Worm (Caenorhabditis elegans) whole organism, L3 larva: ENCODE results near the gene lipl-1.
A peak's percentile ranks its signal among the peaks of the same experiment; 100 is the strongest.

Experiments used
- R02D3.7 ChIP-seq: fragments of 150-350 bp; optimal IDR thresholded peaks from 2 replicates; lab custom pipeline; 2014; ENCODE audit warnings: missing biosample characterization, missing genetic modification characterization
- ZK546.5 ChIP-seq: sonication (generic microtip); optimal IDR thresholded peaks from 2 replicates; lab custom pipeline; 2017; ENCODE audit warnings: missing biosample characterization, missing genetic modification characterization
- aly-2 ChIP-seq: fragments of 150-350 bp; optimal IDR thresholded peaks from 2 replicates; lab custom pipeline; 2014; ENCODE audit warnings: missing biosample characterization, missing genetic modification characterization
- ama-1 ChIP-seq: fragments of 150-350 bp; optimal IDR thresholded peaks from 2 replicates; lab custom pipeline; 2018
- ceh-16 ChIP-seq: sonication (generic microtip); optimal IDR thresholded peaks from 2 replicates; lab custom pipeline; 2017; ENCODE audit warnings: missing biosample characterization, missing genetic modification characterization
- ceh-82 ChIP-seq: fragments of 150-350 bp; optimal IDR thresholded peaks from 2 replicates; lab custom pipeline; 2014; ENCODE audit warnings: missing biosample characterization, missing genetic modification characterization
- daf-12 ChIP-seq: fragments of 150-350 bp; optimal IDR thresholded peaks from 2 replicates; lab custom pipeline; 2014; ENCODE audit warnings: missing biosample characterization, missing genetic modification reagents, missing genetic modification characterization
- egl-27 ChIP-seq: sonication (generic microtip); optimal IDR thresholded peaks from 4 replicates; lab custom pipeline; 2017; ENCODE audit warnings: missing biosample characterization, missing genetic modification reagents, missing genetic modification characterization
- egl-5 ChIP-seq: fragments of 150-350 bp; optimal IDR thresholded peaks from 2 replicates; lab custom pipeline; 2017; ENCODE audit warnings: missing biosample characterization, missing genetic modification reagents, missing genetic modification characterization, inconsistent platforms
- elt-2 ChIP-seq: sonication (generic microtip); optimal IDR thresholded peaks from 2 replicates; lab custom pipeline; 2016; ENCODE audit warnings: missing genetic modification reagents, mild to moderate bottlenecking, missing genetic modification characterization, missing compliant biosample characterization
- eor-1 ChIP-seq, 2 experiments: fragments of 150-350 bp; optimal IDR thresholded peaks; 2 replicates each; lab custom pipeline; 2014 to 2018; ENCODE audit warnings: missing biosample characterization in 2 of 2, missing genetic modification characterization in 2 of 2
- fkh-2 ChIP-seq: fragments of 150-350 bp; optimal IDR thresholded peaks from 2 replicates; lab custom pipeline; 2014; ENCODE audit warnings: missing biosample characterization, missing genetic modification reagents, missing genetic modification characterization
- fos-1 ChIP-seq: fragments of 150-350 bp; optimal IDR thresholded peaks from 2 replicates; lab custom pipeline; 2014; ENCODE audit warnings: missing biosample characterization, missing genetic modification characterization
- hmg-11 ChIP-seq: sonication (generic microtip); optimal IDR thresholded peaks from 2 replicates; lab custom pipeline; 2016; ENCODE audit warnings: missing genetic modification characterization, missing compliant biosample characterization
- lin-15B ChIP-seq: fragments of 150-350 bp; optimal IDR thresholded peaks from 2 replicates; lab custom pipeline; 2014; ENCODE audit warnings: missing biosample characterization, missing genetic modification characterization
- lin-39 ChIP-seq: fragments of 150-350 bp; optimal IDR thresholded peaks from 2 replicates; lab custom pipeline; 2018; ENCODE audit warnings: missing biosample characterization, missing genetic modification reagents, missing genetic modification characterization
- lsy-12 ChIP-seq: sonication (generic microtip); optimal IDR thresholded peaks from 2 replicates; lab custom pipeline; 2016; ENCODE audit warnings: mild to moderate bottlenecking, missing genetic modification characterization, missing compliant biosample characterization
- mdl-1 ChIP-seq: fragments of 150-350 bp; optimal IDR thresholded peaks from 2 replicates; lab custom pipeline; 2014; ENCODE audit warnings: missing biosample characterization, missing genetic modification characterization
- mml-1 ChIP-seq: fragments of 150-350 bp; sonication (generic microtip); optimal IDR thresholded peaks from 3 replicates; lab custom pipeline; 2014; ENCODE audit warnings: missing biosample characterization, missing genetic modification characterization
- nfya-1 ChIP-seq: sonication (generic microtip); optimal IDR thresholded peaks from 2 replicates; lab custom pipeline; 2017; ENCODE audit warnings: missing genetic modification characterization, mild to moderate bottlenecking, missing compliant biosample characterization, antibody characterized with exemption, moderate library complexity; ENCODE audit not compliant: insufficient read depth
- nhr-23 ChIP-seq: fragments of 150-350 bp; optimal IDR thresholded peaks from 2 replicates; lab custom pipeline; 2014; ENCODE audit warnings: missing biosample characterization, missing genetic modification reagents, missing genetic modification characterization
- nhr-237 ChIP-seq: fragments of 150-350 bp; optimal IDR thresholded peaks from 2 replicates; lab custom pipeline; 2014; ENCODE audit warnings: missing biosample characterization, missing genetic modification characterization
- nhr-25 ChIP-seq: sonication (generic microtip); optimal IDR thresholded peaks from 2 replicates; lab custom pipeline; 2017; ENCODE audit warnings: missing biosample characterization, missing genetic modification characterization
- nhr-28 ChIP-seq: fragments of 150-350 bp; optimal IDR thresholded peaks from 2 replicates; lab custom pipeline; 2014; ENCODE audit warnings: missing biosample characterization, missing genetic modification characterization
- nhr-67 ChIP-seq: fragments of 150-350 bp; optimal IDR thresholded peaks from 2 replicates; lab custom pipeline; 2014; ENCODE audit warnings: missing biosample characterization, missing genetic modification characterization
- pha-4 ChIP-seq: fragments of 150-350 bp; optimal IDR thresholded peaks from 2 replicates; lab custom pipeline; 2014; ENCODE audit warnings: missing biosample characterization, missing genetic modification reagents, missing genetic modification characterization
- sea-2 ChIP-seq: fragments of 150-350 bp; sonication (generic microtip); optimal IDR thresholded peaks from 4 replicates; lab custom pipeline; 2014; ENCODE audit warnings: missing biosample characterization, missing genetic modification reagents, missing genetic modification characterization
- skn-1 ChIP-seq: fragments of 150-350 bp; optimal IDR thresholded peaks from 2 replicates; lab custom pipeline; 2014; ENCODE audit warnings: missing biosample characterization, missing genetic modification characterization
- snpc-4 ChIP-seq: fragments of 150-350 bp; optimal IDR thresholded peaks from 2 replicates; lab custom pipeline; 2014; ENCODE audit warnings: missing biosample characterization, missing genetic modification characterization
- tbx-2 ChIP-seq: sonication (generic microtip); optimal IDR thresholded peaks from 2 replicates; lab custom pipeline; 2016; ENCODE audit warnings: mild to moderate bottlenecking, missing genetic modification characterization, missing compliant biosample characterization
- unc-62 ChIP-seq: fragments of 150-350 bp; sonication (generic microtip); optimal IDR thresholded peaks from 4 replicates; lab custom pipeline; 2014; ENCODE audit warnings: missing biosample characterization, missing genetic modification reagents, missing genetic modification characterization
- ztf-11 ChIP-seq: fragments of 150-350 bp; optimal IDR thresholded peaks from 2 replicates; lab custom pipeline; 2014; ENCODE audit warnings: missing biosample characterization, missing genetic modification characterization
- ztf-4 ChIP-seq: fragments of 150-350 bp; optimal IDR thresholded peaks from 2 replicates; lab custom pipeline; 2014; ENCODE audit warnings: missing biosample characterization, missing genetic modification characterization

lipl-1 gene

ce11 chrV:12881396-12881795 is 38.4 kb upstream of the lipl-1 start:
- TF ChIP-seq snpc-4 (no peak), nhr-25 (peak; percentile 5)

ce11 chrV:12882370-12882769 is 37.4 kb upstream of the lipl-1 start:
- TF ChIP-seq lsy-12 (tag; lab: Kevin White, UChicago): no peak
- TF ChIP-seq nhr-237 (tag; lab: Kevin White, UChicago): no peak
- no peak for TF ChIP-seq pha-4 (tag; lab: Kevin White, UChicago)
- no peak for TF ChIP-seq egl-5 (tag; lab: Kevin White, UChicago)
- TF ChIP-seq egl-27 (tag; lab: Kevin White, UChicago): no peak
- no peak for TF ChIP-seq nhr-25
- TF ChIP-seq nhr-67 (tag; lab: Kevin White, UChicago): no peak
- no peak for TF ChIP-seq ama-1 (lab: Kevin White, UChicago)
- no peak for TF ChIP-seq lin-39 (tag; lab: Kevin White, UChicago)
- no peak for TF ChIP-seq sea-2
- TF ChIP-seq hmg-11: no peak
- no peak for TF ChIP-seq lin-15B
- no peak for TF ChIP-seq fos-1 (tag; lab: Kevin White, UChicago)
- TF ChIP-seq elt-2: no peak
- no peak for TF ChIP-seq ztf-11 (tag; lab: Kevin White, UChicago)
- TF ChIP-seq ceh-82: no peak
- TF ChIP-seq, all 47 proteins: peak for 0

- TF ChIP-seq egl-27 (tag; lab: Kevin White, UChicago) (no peak), nfya-1 (tag; lab: Kevin White, UChicago) (no peak), nhr-237 (tag; lab: Kevin White, UChicago) (no peak), R02D3.7 (tag; lab: Kevin White, UChicago) (no peak), nhr-23 (tag; lab: Kevin White, UChicago) (no peak), eor-1 (tag; optimal IDR thresholded peaks at IDR 0.05; lab: Kevin White, UChicago) (no peak), ztf-4 (tag; lab: Kevin White, UChicago) (no peak), mdl-1 (tag; lab: Kevin White, UChicago) (no peak), ZK546.5 (no peak), pha-4 (tag; lab: Kevin White, UChicago) (no peak), unc-62 (no peak), aly-2 (no peak), nhr-28 (tag; lab: Kevin White, UChicago) (no peak), nhr-25 (no peak), ceh-16 (no peak), fkh-2 (tag; lab: Kevin White, UChicago) (no peak)
These were observed 33.9 kb upstream of the lipl-1 start, which contains the start of gene glb-24 for ce11 chrV:12885860-12886259. glb-24 (minus strand) TSS chrV:12885960.

ce11 chrV:12895772-12896171 is 24.0 kb upstream of the lipl-1 start, which contains the start of gene ttbk-7:
ttbk-7 (minus strand) TSS chrV:12895872.
- TF ChIP-seq nhr-28 (tag; lab: Kevin White, UChicago) (no peak), lin-39 (tag; lab: Kevin White, UChicago) (peak; percentile 38), ceh-16 (no peak), ZK546.5 (no peak), skn-1 (tag; lab: Kevin White, UChicago) (no peak), elt-2 (no peak), fkh-2 (tag; lab: Kevin White, UChicago) (no peak)

- TF ChIP-seq lin-39 (tag; lab: Kevin White, UChicago) (no peak), daf-12 (tag; lab: Kevin White, UChicago) (no peak), tbx-2 (no peak), nhr-237 (tag; lab: Kevin White, UChicago) (no peak), ceh-16 (no peak)
These were observed 22.9 kb upstream of the lipl-1 start for ce11 chrV:12896850-12897249.

ce11 chrV:12897338-12897737 is 22.4 kb upstream of the lipl-1 start:
- no peak for TF ChIP-seq ceh-82
- TF ChIP-seq nhr-28 (tag; lab: Kevin White, UChicago): no peak
- TF ChIP-seq mml-1 (tag; lab: Kevin White, UChicago): no peak
- TF ChIP-seq mdl-1 (tag; lab: Kevin White, UChicago): no peak
- no peak for TF ChIP-seq eor-1 (tag; optimal IDR thresholded peaks at IDR 0.05; lab: Kevin White, UChicago)
- TF ChIP-seq skn-1 (tag; lab: Kevin White, UChicago): no peak
- TF ChIP-seq unc-62: no peak
- TF ChIP-seq snpc-4: no peak
- TF ChIP-seq nhr-25: no peak
- no peak for TF ChIP-seq nhr-237 (tag; lab: Kevin White, UChicago)
- no peak for TF ChIP-seq ceh-16
